Fruit fly (Drosophila melanogaster): ENCODE data around the gene Mitofilin.

Gene Mitofilin

dm6 chr3R:22044443-22044970 lies 21.4 kb upstream of the Mitofilin start:
- TF ChIP-seq pan (optimal IDR thresholded peaks at IDR 0.05) = no peak
- no peak for TF ChIP-seq Dll (optimal IDR thresholded peaks at IDR 0.05)
- no peak for TF ChIP-seq EcR (GFP tag; optimal IDR thresholded peaks at IDR 0.05)
- no peak for TF ChIP-seq psq (optimal IDR thresholded peaks at IDR 0.05)

- TF ChIP-seq EcR (GFP tag; optimal IDR thresholded peaks at IDR 0.05) (peak; percentile 8 to 74), Dll (optimal IDR thresholded peaks at IDR 0.05) (no peak)
These were observed 20.7 kb upstream of the Mitofilin start for dm6 chr3R:22043748-22044402.

- TF ChIP-seq psq (optimal IDR thresholded peaks at IDR 0.05) (no peak), usp (GFP tag; optimal IDR thresholded peaks at IDR 0.05) (no peak)
These were observed 19.8 kb upstream of the Mitofilin start for dm6 chr3R:22042982-22043381.

dm6 chr3R:22042283-22042875 lies 19.2 kb upstream of the Mitofilin start:
- TF ChIP-seq usp (GFP tag; optimal IDR thresholded peaks at IDR 0.05) (no peak), CG8478 (optimal IDR thresholded peaks at IDR 0.05) (no peak), Dll (optimal IDR thresholded peaks at IDR 0.05) (no peak), psq (optimal IDR thresholded peaks at IDR 0.05) (no peak), EcR (GFP tag; optimal IDR thresholded peaks at IDR 0.05) (no peak)

- no peak for TF ChIP-seq pan (optimal IDR thresholded peaks at IDR 0.05)
- peak; percentile 43 for TF ChIP-seq Dll (optimal IDR thresholded peaks at IDR 0.05)
These were observed 18.6 kb upstream of the Mitofilin start, which contains the start of gene how for dm6 chr3R:22041625-22042282. Gene how, plus strand, starts transcription at chr3R:22042191.

- TF ChIP-seq psq (optimal IDR thresholded peaks at IDR 0.05) = no peak
- TF ChIP-seq Dll (optimal IDR thresholded peaks at IDR 0.05) = no peak
- TF ChIP-seq usp (GFP tag; optimal IDR thresholded peaks at IDR 0.05) = no peak
- TF ChIP-seq EcR (GFP tag; optimal IDR thresholded peaks at IDR 0.05) = no peak
- no peak for TF ChIP-seq pan (optimal IDR thresholded peaks at IDR 0.05)
- TF ChIP-seq CG8478 (optimal IDR thresholded peaks at IDR 0.05) = no peak
These were observed 17.3 kb upstream of the Mitofilin start for dm6 chr3R:22040400-22040799.

- TF ChIP-seq CG8478 (optimal IDR thresholded peaks at IDR 0.05) (no peak), usp (GFP tag; optimal IDR thresholded peaks at IDR 0.05) (no peak), pan (optimal IDR thresholded peaks at IDR 0.05) (no peak), Dll (optimal IDR thresholded peaks at IDR 0.05) (no peak), psq (optimal IDR thresholded peaks at IDR 0.05) (no peak), EcR (GFP tag; optimal IDR thresholded peaks at IDR 0.05) (no peak)
These were observed 16.3 kb upstream of the Mitofilin start for dm6 chr3R:22039480-22039879.

- no peak for TF ChIP-seq EcR (GFP tag; optimal IDR thresholded peaks at IDR 0.05)
- no peak for TF ChIP-seq psq (optimal IDR thresholded peaks at IDR 0.05)
- TF ChIP-seq Dll (optimal IDR thresholded peaks at IDR 0.05) = no peak
- no peak for TF ChIP-seq CG8478 (optimal IDR thresholded peaks at IDR 0.05)
- TF ChIP-seq usp (GFP tag; optimal IDR thresholded peaks at IDR 0.05) = no peak
- TF ChIP-seq pan (optimal IDR thresholded peaks at IDR 0.05) = no peak
These were observed 12.4 kb upstream of the Mitofilin start for dm6 chr3R:22035552-22035951.

- TF ChIP-seq pan (optimal IDR thresholded peaks at IDR 0.05) (no peak), psq (optimal IDR thresholded peaks at IDR 0.05) (no peak), usp (GFP tag; optimal IDR thresholded peaks at IDR 0.05) (no peak), EcR (GFP tag; optimal IDR thresholded peaks at IDR 0.05) (no peak), CG8478 (optimal IDR thresholded peaks at IDR 0.05) (no peak), Dll (optimal IDR thresholded peaks at IDR 0.05) (no peak)
These were observed 11.1 kb upstream of the Mitofilin start, which contains the start of the genes CG45099, CG6015, pit and Fadd for dm6 chr3R:22034160-22034742. Gene CG45099, minus strand, starts transcription at chr3R:22034286. Gene CG6015, minus strand, starts transcription at chr3R:22034286. Gene pit, plus strand, starts transcription at chr3R:22034298. Gene Fadd, plus strand, starts transcription at chr3R:22034455.

- TF ChIP-seq CG8478 (optimal IDR thresholded peaks at IDR 0.05) (no peak), pan (optimal IDR thresholded peaks at IDR 0.05) (no peak), psq (optimal IDR thresholded peaks at IDR 0.05) (no peak), Dll (optimal IDR thresholded peaks at IDR 0.05) (no peak), usp (GFP tag; optimal IDR thresholded peaks at IDR 0.05) (no peak), EcR (GFP tag; optimal IDR thresholded peaks at IDR 0.05) (no peak)
These were observed 8.6 kb upstream of the Mitofilin start, which contains the start of gene CG13409 for dm6 chr3R:22031738-22032137. Gene CG13409, minus strand, starts transcription at chr3R:22031900.

- TF ChIP-seq pan (optimal IDR thresholded peaks at IDR 0.05) = no peak
- no peak for TF ChIP-seq usp (GFP tag; optimal IDR thresholded peaks at IDR 0.05)
- no peak for TF ChIP-seq CG8478 (optimal IDR thresholded peaks at IDR 0.05)
- TF ChIP-seq psq (optimal IDR thresholded peaks at IDR 0.05) = no peak
- no peak for TF ChIP-seq EcR (GFP tag; optimal IDR thresholded peaks at IDR 0.05)
- no peak for TF ChIP-seq Dll (optimal IDR thresholded peaks at IDR 0.05)
These were observed 4.6 kb upstream of the Mitofilin start for dm6 chr3R:22027743-22028099.

All from whole organism.